Worm (Caenorhabditis elegans): ENCODE measurements around the gene flwr-1.

ce11 chrX:15011526-15012274 lies 41.6 kb upstream of the flwr-1 start:
- TF ChIP-seq T26A8.4 (GFP tag; IDR thresholded peaks at IDR 0.05), result no peak
- TF ChIP-seq nhr-76 (tag; optimal IDR thresholded peaks at IDR 0.05), result no peak
- TF ChIP-seq ZK546.5 (tag; optimal IDR thresholded peaks at IDR 0.05), result no peak
- no peak for TF ChIP-seq ama-1 (optimal IDR thresholded peaks at IDR 0.05)
- TF ChIP-seq F49E8.2 (tag; optimal IDR thresholded peaks at IDR 0.05; ENCODE audit: borderline replicate concordance), result no peak
- no peak for TF ChIP-seq fos-1 (tag; optimal IDR thresholded peaks at IDR 0.05)
- TF ChIP-seq mdt-29 (GFP tag; IDR thresholded peaks at IDR 0.05), result no peak
- no peak for TF ChIP-seq lin-39 (tag; optimal IDR thresholded peaks at IDR 0.05)
- TF ChIP-seq zfp-2 (tag; optimal IDR thresholded peaks at IDR 0.05), result no peak
